Worm (Caenorhabditis elegans): Measurements from ENCODE around the gene msp-38.

msp-38 gene

DNA sequence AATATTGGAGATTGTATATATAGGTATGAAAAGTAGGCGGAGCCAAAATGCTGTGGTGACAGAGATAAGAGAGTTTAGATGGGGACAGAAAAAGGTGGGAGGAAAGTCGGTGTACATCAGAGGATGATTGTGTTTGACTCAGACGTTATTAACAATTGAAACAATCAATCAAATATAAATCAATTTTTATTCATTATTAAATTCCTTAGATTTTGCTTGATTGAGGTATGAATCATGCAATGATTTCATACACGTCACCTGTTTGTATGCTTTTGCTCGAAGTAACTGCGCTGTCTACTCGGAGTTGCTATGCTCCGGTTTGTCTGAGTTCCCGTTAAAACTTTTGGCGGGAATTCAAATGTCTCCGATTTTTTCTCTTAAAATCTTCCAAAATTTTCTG is 28.4 kb downstream of the msp-38 start, which contains the start of gene C04G2.10:
Gene C04G2.10, plus strand, starts transcription at position 301 of the 400 bp plus-strand sequence.
- TF ChIP-seq unc-62 (GFP tag; optimal IDR thresholded peaks at IDR 0.05) = no peak

DNA sequence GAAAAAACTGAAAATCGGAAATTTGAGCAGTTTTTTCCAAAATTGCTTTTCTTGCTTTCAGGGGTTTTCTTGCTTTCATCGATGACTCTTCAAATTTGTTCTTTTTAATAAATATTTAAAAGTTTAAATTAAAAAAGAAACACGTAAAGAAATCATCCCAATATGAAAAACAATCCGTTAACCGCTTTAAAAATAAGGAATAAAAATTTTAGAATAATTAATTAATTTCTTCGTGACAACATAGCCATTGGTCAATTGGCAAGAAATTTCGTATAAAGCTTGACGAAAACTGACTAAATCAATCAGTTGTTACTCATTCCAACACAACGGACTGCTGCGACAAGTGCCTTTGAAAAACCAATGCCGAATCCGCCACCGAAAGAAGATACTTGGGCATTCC is 31.0 kb downstream of the msp-38 start, which contains the start of gene nsph-3.2:
Gene nsph-3.2, plus strand, starts transcription at position 301 of the 400 bp plus-strand sequence.
- TF ChIP-seq unc-62 (GFP tag; optimal IDR thresholded peaks at IDR 0.05) = no peak

DNA sequence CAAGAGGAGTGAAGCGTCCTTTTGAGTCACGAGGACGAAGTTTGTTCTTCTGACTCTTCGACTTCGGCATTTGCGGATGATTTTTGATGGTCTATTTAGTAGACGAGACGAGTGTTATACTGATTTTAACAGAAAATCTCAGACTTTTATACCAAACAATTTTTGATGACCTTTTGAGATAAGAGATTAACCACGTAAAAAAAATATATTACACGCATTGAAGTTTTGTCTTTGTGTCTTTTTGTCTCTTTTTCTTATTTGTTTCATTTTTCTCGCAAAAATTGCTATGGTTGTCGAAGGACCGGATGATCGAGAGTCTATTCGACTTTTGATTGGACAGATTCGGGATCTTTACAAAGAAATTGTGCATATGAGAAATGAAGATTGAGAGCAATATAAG is 32.1 kb downstream of the msp-38 start, which contains the start of gene spch-1:
Gene spch-1, minus strand, starts transcription at position 101 of the 400 bp plus-strand sequence.
- no peak for TF ChIP-seq unc-62 (GFP tag; optimal IDR thresholded peaks at IDR 0.05)

ce11 chrIV:10110870-10111269 is 32.7 kb downstream of the msp-38 start:
- TF ChIP-seq unc-62 (GFP tag; optimal IDR thresholded peaks at IDR 0.05) = no peak

ce11 chrIV:10110417-10110816 is 33.1 kb downstream of the msp-38 start, which contains the start of gene egl-38:
Gene egl-38, minus strand, starts transcription at chrIV:10110517.
- no peak for TF ChIP-seq unc-62 (GFP tag; optimal IDR thresholded peaks at IDR 0.05)

DNA sequence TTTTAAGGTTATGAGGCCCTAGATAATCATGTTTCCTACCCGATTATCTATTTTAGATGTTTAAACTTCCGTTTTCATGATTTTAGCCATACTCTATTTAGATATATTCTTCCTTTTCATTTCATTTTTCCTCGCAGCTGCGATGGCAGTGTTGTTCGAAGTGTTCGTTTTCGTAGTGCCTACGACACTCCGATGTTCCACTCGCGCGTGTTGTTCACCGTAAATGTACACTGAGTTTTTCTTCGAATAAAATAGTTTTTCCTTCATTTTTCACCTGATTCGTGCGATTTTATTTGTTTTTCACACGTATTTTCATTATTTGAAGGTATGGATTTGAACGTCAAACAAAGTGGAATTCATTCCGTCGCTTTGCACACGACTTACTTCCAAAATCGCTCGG is 46.7 kb downstream of the msp-38 start, which contains the start of gene dis-3:
Gene dis-3, plus strand, starts transcription at position 322 of the 400 bp plus-strand sequence.
- no peak for TF ChIP-seq unc-62 (GFP tag; optimal IDR thresholded peaks at IDR 0.05)

DNA sequence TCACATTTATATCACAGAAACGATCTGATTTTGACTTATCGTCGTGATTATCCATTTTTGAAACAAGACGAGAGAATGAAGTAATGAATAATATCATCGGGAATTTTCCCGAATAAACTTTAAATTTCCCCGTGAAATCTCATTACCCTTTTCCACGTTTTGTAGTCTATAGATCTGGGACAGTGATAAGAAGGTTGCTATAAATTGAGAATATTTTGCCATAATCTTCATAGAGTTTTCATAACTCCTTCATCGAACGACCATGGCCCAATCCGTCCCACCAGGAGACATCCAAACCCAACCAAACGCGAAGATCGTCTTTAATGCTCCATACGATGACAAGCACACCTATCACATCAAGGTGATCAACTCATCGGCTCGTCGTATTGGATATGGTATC is 48.4 kb downstream of the msp-38 start, which contains the start of the genes C04G2.5 and msp-36:
Gene C04G2.5, minus strand, starts transcription at position 101 of the 400 bp plus-strand sequence.
Gene msp-36, plus strand, starts transcription at position 263 of the 400 bp plus-strand sequence.
- no peak for TF ChIP-seq unc-62 (GFP tag; optimal IDR thresholded peaks at IDR 0.05)
